Fruit fly (Drosophila melanogaster) whole organism, embryonic: ENCODE data around the gene CG12096.

Experiments used
- Bgb ChIP-seq: fragments of 200-800 bp; sonication (Bioruptor generic); IDR thresholded peaks from 2 replicates; pipeline ENCODE4 v1.3.6; 2022; ENCODE audit warnings: missing biosample characterization, missing genetic modification characterization; ENCODE audit not compliant: partially characterized antibody
- CG12155 ChIP-seq: fragments of 200-800 bp; sonication (Bioruptor generic); optimal IDR thresholded peaks from 3 replicates; lab custom pipeline; 2016; ENCODE audit warnings: missing biosample characterization, missing genetic modification characterization
- CG1233 ChIP-seq: fragments of 200-800 bp; sonication (Bioruptor generic); optimal IDR thresholded peaks from 4 replicates; lab custom pipeline; 2018; ENCODE audit warnings: missing biosample characterization, mild to moderate bottlenecking, missing genetic modification characterization
- CG12391 ChIP-seq: fragments of 200-800 bp; sonication (Bioruptor generic); optimal IDR thresholded peaks from 3 replicates; lab custom pipeline; 2018; ENCODE audit warnings: missing biosample characterization, mild to moderate bottlenecking, missing genetic modification characterization, moderate library complexity
- CG14965 ChIP-seq: fragments of 200-800 bp; sonication (Bioruptor generic); optimal IDR thresholded peaks from 2 replicates; lab custom pipeline; 2016; ENCODE audit warnings: missing biosample characterization, missing genetic modification characterization, borderline replicate concordance
- CG15479 ChIP-seq: fragments of 200-800 bp; sonication (Bioruptor generic); optimal IDR thresholded peaks from 3 replicates; lab custom pipeline; 2019; ENCODE audit warnings: missing biosample characterization, mild to moderate bottlenecking, missing genetic modification characterization, moderate library complexity
- CG17186 ChIP-seq: fragments of 200-800 bp; sonication (Bioruptor generic); optimal IDR thresholded peaks from 3 replicates; lab custom pipeline; 2017; ENCODE audit warnings: missing biosample characterization, missing genetic modification reagents, missing genetic modification characterization
- CG17361 ChIP-seq: fragments of 200-800 bp; sonication (Bioruptor generic); IDR thresholded peaks from 3 replicates; pipeline ENCODE4 v1.3.6; 2022; ENCODE audit warnings: missing biosample characterization, missing genetic modification characterization
- CG17829 ChIP-seq: fragments of 200-800 bp; optimal IDR thresholded peaks from 2 replicates; lab custom pipeline; 2019; ENCODE audit warnings: missing biosample characterization, mild to moderate bottlenecking, missing genetic modification characterization, moderate library complexity
- CG2199 ChIP-seq: fragments of 200-800 bp; sonication (Bioruptor generic); IDR thresholded peaks from 3 replicates; pipeline ENCODE4 v1.3.6; 2022; ENCODE audit warnings: missing biosample characterization, missing genetic modification characterization
- CG30431 ChIP-seq: fragments of 200-800 bp; sonication (Bioruptor generic); optimal IDR thresholded peaks from 2 replicates; lab custom pipeline; 2017; ENCODE audit warnings: missing biosample characterization, missing genetic modification characterization
- CG31224 ChIP-seq: fragments of 200-800 bp; sonication (Bioruptor generic); IDR thresholded peaks from 2 replicates; pipeline ENCODE4 v1.3.6; 2022; ENCODE audit warnings: missing biosample characterization, missing genetic modification characterization
- CG3838 ChIP-seq: fragments of 200-800 bp; sonication (Bioruptor generic); optimal IDR thresholded peaks from 3 replicates; lab custom pipeline; 2016; ENCODE audit warnings: missing biosample characterization, missing genetic modification characterization
- CG5180 ChIP-seq: fragments of 200-800 bp; sonication (Bioruptor generic); optimal IDR thresholded peaks from 3 replicates; lab custom pipeline; 2017; ENCODE audit warnings: missing biosample characterization, missing genetic modification characterization, mild to moderate bottlenecking, moderate library complexity, missing genetic modification reagents
- CG6654 ChIP-seq: fragments of 200-800 bp; sonication (Bioruptor generic); optimal IDR thresholded peaks from 2 replicates; lab custom pipeline; 2017; ENCODE audit warnings: missing biosample characterization, mild to moderate bottlenecking, missing genetic modification characterization
- CG6765 ChIP-seq: fragments of 200-800 bp; sonication (Bioruptor generic); optimal IDR thresholded peaks from 3 replicates; lab custom pipeline; 2017; ENCODE audit warnings: missing biosample characterization, mild to moderate bottlenecking, missing genetic modification characterization
- CG9609 ChIP-seq: fragments of 200-800 bp; sonication (Bioruptor generic); optimal IDR thresholded peaks from 3 replicates; lab custom pipeline; 2016; ENCODE audit warnings: missing biosample characterization, missing genetic modification characterization
- Deaf1 ChIP-seq: fragments of 200-800 bp; optimal IDR thresholded peaks from 3 replicates; lab custom pipeline; 2019; ENCODE audit warnings: missing biosample characterization, mild to moderate bottlenecking, missing genetic modification characterization, moderate library complexity
- Dip2 ChIP-seq: fragments of 200-800 bp; sonication (Bioruptor generic); IDR thresholded peaks from 2 replicates; pipeline ENCODE4 v1.3.6; 2022; ENCODE audit warnings: missing biosample characterization, missing genetic modification characterization
- Gug ChIP-seq: fragments of 200-800 bp; sonication (Bioruptor generic); IDR thresholded peaks from 4 replicates; pipeline ENCODE4 v1.3.6; 2022; ENCODE audit warnings: missing biosample characterization, missing genetic modification characterization
- HLH3B ChIP-seq: fragments of 200-800 bp; sonication (Bioruptor generic); IDR thresholded peaks from 2 replicates; pipeline ENCODE4 v1.3.6; 2022; ENCODE audit warnings: missing biosample characterization, missing genetic modification characterization
- Jarid2 ChIP-seq: fragments of 200-800 bp; sonication (Bioruptor generic); optimal IDR thresholded peaks from 3 replicates; lab custom pipeline; 2017; ENCODE audit warnings: mild to moderate bottlenecking, missing biosample characterization, missing genetic modification reagents, missing genetic modification characterization
- Kr ChIP-seq: fragments of 200-800 bp; sonication (Bioruptor generic); optimal IDR thresholded peaks from 2 replicates; lab custom pipeline; 2017; ENCODE audit warnings: missing biosample characterization, mild to moderate bottlenecking, missing genetic modification characterization
- Lim3 ChIP-seq: fragments of 200-800 bp; sonication (Bioruptor generic); IDR thresholded peaks from 2 replicates; pipeline ENCODE4 v1.3.6; 2022; ENCODE audit warnings: missing biosample characterization, missing genetic modification characterization
- Optix ChIP-seq: fragments of 200-800 bp; sonication (Bioruptor generic); IDR thresholded peaks from 3 replicates; pipeline ENCODE4 v1.3.6; 2022; ENCODE audit warnings: missing biosample characterization, missing genetic modification characterization
- Ptx1 ChIP-seq: fragments of 200-800 bp; sonication (Bioruptor generic); IDR thresholded peaks from 2 replicates; pipeline ENCODE4 v1.3.6; 2022; ENCODE audit warnings: missing biosample characterization, missing genetic modification characterization
- Ravus ChIP-seq: fragments of 200-800 bp; sonication (Bioruptor generic); IDR thresholded peaks from 2 replicates; pipeline ENCODE4 v1.3.6; 2022; ENCODE audit warnings: missing biosample characterization, missing genetic modification characterization
- Spps ChIP-seq: fragments of 200-800 bp; sonication (Bioruptor generic); optimal IDR thresholded peaks from 2 replicates; lab custom pipeline; 2018; ENCODE audit warnings: missing biosample characterization, mild to moderate bottlenecking, missing genetic modification characterization
- al ChIP-seq: fragments of 200-800 bp; sonication (Bioruptor generic); IDR thresholded peaks from 2 replicates; pipeline ENCODE4 v1.3.6; 2022; ENCODE audit warnings: missing biosample characterization, missing genetic modification characterization
- amos ChIP-seq: fragments of 200-800 bp; sonication (Bioruptor generic); IDR thresholded peaks from 2 replicates; pipeline ENCODE4 v1.3.6; 2022; ENCODE audit warnings: missing biosample characterization, missing genetic modification characterization; ENCODE audit not compliant: partially characterized antibody
- ase ChIP-seq: fragments of 200-800 bp; sonication (Bioruptor generic); IDR thresholded peaks from 3 replicates; pipeline ENCODE4 v1.3.6; 2022; ENCODE audit warnings: missing biosample characterization, missing genetic modification characterization
- ato ChIP-seq: fragments of 200-800 bp; sonication (Bioruptor generic); IDR thresholded peaks from 2 replicates; pipeline ENCODE4 v1.3.6; 2022; ENCODE audit warnings: missing biosample characterization, missing genetic modification characterization; ENCODE audit not compliant: partially characterized antibody
- bbx ChIP-seq: fragments of 200-800 bp; sonication (Bioruptor generic); IDR thresholded peaks from 2 replicates; pipeline ENCODE4 v1.3.6; 2022; ENCODE audit warnings: missing biosample characterization, missing genetic modification characterization; ENCODE audit not compliant: partially characterized antibody
- bowl ChIP-seq: fragments of 200-800 bp; sonication (Bioruptor generic); IDR thresholded peaks from 2 replicates; pipeline ENCODE4 v1.3.6; 2022; ENCODE audit warnings: missing biosample characterization, missing genetic modification characterization
- chm ChIP-seq: fragments of 200-800 bp; sonication (Bioruptor generic); IDR thresholded peaks from 2 replicates; pipeline ENCODE4 v1.3.6; 2022; ENCODE audit warnings: missing biosample characterization, missing genetic modification characterization
- danr ChIP-seq: fragments of 200-800 bp; sonication (Bioruptor generic); IDR thresholded peaks from 2 replicates; pipeline ENCODE4 v1.3.6; 2022; ENCODE audit warnings: missing biosample characterization, missing genetic modification characterization
- esg ChIP-seq: fragments of 200-800 bp; sonication (Bioruptor generic); conservative IDR thresholded peaks from 2 replicates; pipeline ENCODE4 v1.3.6; 2022; ENCODE audit warnings: missing biosample characterization, missing genetic modification characterization
- h ChIP-seq: fragments of >200 bp; optimal IDR thresholded peaks from 2 replicates; lab custom pipeline; 2017
- hb ChIP-seq: fragments of 200-800 bp; sonication (Bioruptor generic); IDR thresholded peaks from 3 replicates; pipeline ENCODE4 v1.3.6; 2022; ENCODE audit warnings: missing biosample characterization, missing genetic modification characterization; ENCODE audit not compliant: partially characterized antibody
- hbn ChIP-seq: fragments of 200-800 bp; sonication (Bioruptor generic); IDR thresholded peaks from 2 replicates; pipeline ENCODE4 v1.3.6; 2022; ENCODE audit warnings: missing biosample characterization, missing genetic modification characterization; ENCODE audit not compliant: partially characterized antibody
- jumu ChIP-seq: fragments of 200-800 bp; sonication (Bioruptor generic); optimal IDR thresholded peaks from 3 replicates; lab custom pipeline; 2016; ENCODE audit warnings: missing biosample characterization, missing genetic modification characterization
- lab ChIP-seq: fragments of 200-800 bp; sonication (Bioruptor generic); optimal IDR thresholded peaks from 3 replicates; lab custom pipeline; 2017; ENCODE audit warnings: missing biosample characterization, missing genetic modification characterization, mild to moderate bottlenecking, moderate library complexity, missing genetic modification reagents
- lmd ChIP-seq: fragments of 200-800 bp; sonication (Bioruptor generic); IDR thresholded peaks from 2 replicates; pipeline ENCODE4 v1.3.6; 2022; ENCODE audit warnings: missing biosample characterization, missing genetic modification characterization
- ro ChIP-seq: fragments of 200-800 bp; sonication (Bioruptor generic); IDR thresholded peaks from 2 replicates; pipeline ENCODE4 v1.3.6; 2022; ENCODE audit warnings: missing biosample characterization, missing genetic modification characterization
- sens-2 ChIP-seq: fragments of 200-800 bp; sonication (Bioruptor generic); IDR thresholded peaks from 2 replicates; pipeline ENCODE4 v1.3.6; 2022; ENCODE audit warnings: missing biosample characterization, missing genetic modification characterization
- toy ChIP-seq: fragments of 200-800 bp; sonication (Bioruptor generic); IDR thresholded peaks from 2 replicates; pipeline ENCODE4 v1.3.6; 2022; ENCODE audit warnings: missing biosample characterization, missing genetic modification characterization
- trem ChIP-seq: fragments of 200-800 bp; optimal IDR thresholded peaks from 3 replicates; lab custom pipeline; 2019; ENCODE audit warnings: missing biosample characterization, mild to moderate bottlenecking, missing genetic modification characterization, moderate library complexity
- unc-4 ChIP-seq: fragments of 200-800 bp; sonication (Bioruptor generic); IDR thresholded peaks from 2 replicates; pipeline ENCODE4 v1.3.6; 2022; ENCODE audit warnings: missing biosample characterization, missing genetic modification characterization; ENCODE audit not compliant: partially characterized antibody
- unpg ChIP-seq: fragments of 200-800 bp; sonication (Bioruptor generic); optimal IDR thresholded peaks from 3 replicates; lab custom pipeline; 2018; ENCODE audit warnings: missing biosample characterization, mild to moderate bottlenecking, missing genetic modification characterization, moderate library complexity
- vfl ChIP-seq: fragments of 200-800 bp; sonication (Bioruptor generic); optimal IDR thresholded peaks from 2 replicates; lab custom pipeline; 2016; ENCODE audit warnings: missing biosample characterization, missing genetic modification characterization

Gene CG12096

DNA sequence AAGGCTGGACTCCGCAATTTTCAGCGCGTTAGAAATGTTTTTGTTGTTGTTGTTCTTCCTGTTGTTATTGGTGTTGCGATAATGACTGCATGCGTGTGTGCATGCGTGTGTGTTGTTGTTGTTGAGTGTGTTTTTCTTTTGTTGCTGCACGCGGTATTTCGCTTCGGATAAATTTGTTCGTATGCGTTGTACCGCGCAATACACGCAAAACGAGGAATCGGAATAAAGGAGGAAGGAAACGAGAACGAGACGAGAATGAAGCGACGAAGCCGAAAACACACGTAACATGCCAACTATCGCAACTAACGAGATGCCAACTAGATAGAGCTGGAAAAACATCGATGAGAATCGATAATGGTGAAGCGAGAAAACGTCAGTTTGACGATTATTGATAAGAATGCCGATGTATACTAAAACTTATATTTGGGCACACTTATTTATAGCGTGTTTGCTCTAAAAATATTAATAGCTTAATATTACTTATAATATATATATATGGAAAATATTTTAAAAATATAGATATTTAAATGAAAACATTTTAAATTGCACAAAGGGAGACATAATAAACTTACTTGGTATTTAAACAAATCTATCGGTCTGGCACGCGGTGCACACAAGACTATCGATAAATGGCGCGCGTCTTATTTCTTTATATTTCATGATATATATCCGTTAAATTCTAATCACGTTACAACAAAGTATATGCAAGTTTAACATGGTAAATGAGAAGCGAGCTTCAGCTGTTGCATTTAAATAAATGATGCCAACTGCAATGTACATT is 52.1 kb downstream of the CG12096 start, which contains the start of gene sno (continued):
- TF ChIP-seq CG9609 (GFP tag; lab: Kevin White, UChicago) (no peak), amos (GFP tag; lab: Robert Waterston, UW) (peak; percentile 89), CG6654 (GFP tag; lab: Kevin White, UChicago) (no peak), CG6765 (GFP tag; lab: Kevin White, UChicago) (no peak), chm (0 out of 2 replicates have a peak, but pooled peaks have one; percentile 14), Deaf1 (tag; lab: Kevin White, UChicago) (peak; percentile 64), Spps (tag; lab: Kevin White, UChicago) (no peak), h (lab: Kevin White, UChicago) (no peak), CG17361 (GFP tag; lab: Robert Waterston, UW) (0 out of 3 replicates have a peak, but pooled peaks have one; percentile 12), Jarid2 (GFP tag; lab: Kevin White, UChicago) (peak; percentile 78), ato (peak; percentile 59; the same call in 1 of the 2 replicates), danr (no peak), CG1233 (GFP tag; lab: Kevin White, UChicago) (no peak), al (GFP tag; lab: Robert Waterston, UW) (no peak), hbn (peak; percentile 64), Ptx1 (GFP tag; lab: Robert Waterston, UW) (no peak), jumu (GFP tag; lab: Kevin White, UChicago) (no peak), bowl (GFP tag; lab: Robert Waterston, UW) (no peak), vfl (GFP tag; lab: Kevin White, UChicago) (no peak), CG14965 (GFP tag; lab: Kevin White, UChicago) (no peak), HLH3B (GFP tag; lab: Robert Waterston, UW) (no peak), unpg (GFP tag; lab: Kevin White, UChicago) (no peak), CG17186 (GFP tag; lab: Kevin White, UChicago) (no peak), CG3838 (GFP tag; lab: Kevin White, UChicago) (no peak), CG30431 (GFP tag; lab: Kevin White, UChicago) (no peak), trem (tag; lab: Kevin White, UChicago) (peak; percentile 22), esg (no peak), CG2199 (GFP tag; lab: Robert Waterston, UW) (no peak), toy (GFP tag; lab: Robert Waterston, UW) (no peak), CG15479 (GFP tag; lab: Kevin White, UChicago) (peak; percentile 33), Optix (no peak), CG12155 (GFP tag; lab: Kevin White, UChicago) (peak; percentile 86), lab (GFP tag; lab: Kevin White, UChicago) (peak; percentile 6), unc-4 (GFP tag; lab: Robert Waterston, UW) (peak; percentile 78), lmd (no peak), Dip2 (GFP tag; lab: Robert Waterston, UW) (no peak), Bgb (GFP tag; lab: Robert Waterston, UW) (peak; percentile 90), Gug (no peak), ase (GFP tag; lab: Robert Waterston, UW) (no peak), Ravus (GFP tag; lab: Robert Waterston, UW) (no peak), hb (peak; percentile 72; the same call in 2 of the 3 replicates), CG17829 (tag; lab: Kevin White, UChicago) (peak; percentile 22), Lim3 (GFP tag; lab: Robert Waterston, UW) (no peak), CG12391 (tag; lab: Kevin White, UChicago) (no peak), sens-2 (GFP tag; lab: Robert Waterston, UW) (no peak), bbx (GFP tag; lab: Robert Waterston, UW) (peak; percentile 87), Kr (GFP tag; lab: Kevin White, UChicago) (no peak), CG5180 (GFP tag; lab: Kevin White, UChicago) (no peak), ro (no peak), CG31224 (GFP tag; lab: Robert Waterston, UW) (no peak)
